Fruit fly (Drosophila melanogaster) whole organism, embryonic: ENCODE results near the gene Klp10A.

Experiments used
- Aef1 ChIP-seq: fragments of 200-800 bp; sonication (Bioruptor generic); IDR thresholded peaks from 3 replicates; pipeline ENCODE4 v1.3.6; 2022; ENCODE audit warnings: missing biosample characterization, missing genetic modification characterization
- Bteb2 ChIP-seq: fragments of 200-800 bp; sonication (Bioruptor generic); optimal IDR thresholded peaks from 2 replicates; lab custom pipeline; 2016; ENCODE audit warnings: missing biosample characterization, missing genetic modification characterization
- CG1024 ChIP-seq: fragments of 200-800 bp; sonication (Bioruptor generic); IDR thresholded peaks from 2 replicates; pipeline ENCODE4 v1.3.6; 2022; ENCODE audit warnings: missing biosample characterization, missing genetic modification characterization
- CG10267 ChIP-seq: fragments of 200-800 bp; sonication (Bioruptor generic); optimal IDR thresholded peaks from 2 replicates; lab custom pipeline; 2018; ENCODE audit warnings: missing biosample characterization, mild to moderate bottlenecking, missing genetic modification characterization, moderate library complexity
- CG10565 ChIP-seq: fragments of 200-800 bp; sonication (Bioruptor generic); optimal IDR thresholded peaks from 3 replicates; lab custom pipeline; 2016; ENCODE audit warnings: missing biosample characterization, mild to moderate bottlenecking, missing genetic modification characterization
- CG10959 ChIP-seq: fragments of 200-800 bp; sonication (Bioruptor generic); IDR thresholded peaks from 2 replicates; pipeline ENCODE4 v1.3.6; 2022; ENCODE audit warnings: missing biosample characterization, missing genetic modification characterization
- CG12219 ChIP-seq: fragments of 200-800 bp; sonication (Bioruptor generic); optimal IDR thresholded peaks from 3 replicates; lab custom pipeline; 2018; ENCODE audit warnings: missing biosample characterization, mild to moderate bottlenecking, missing genetic modification characterization
- CG13296 ChIP-seq: fragments of 200-800 bp; sonication (Bioruptor generic); optimal IDR thresholded peaks from 3 replicates; lab custom pipeline; 2018; ENCODE audit warnings: missing biosample characterization, mild to moderate bottlenecking, missing genetic modification characterization
- CG1832 ChIP-seq: fragments of 200-800 bp; sonication (Bioruptor generic); optimal IDR thresholded peaks from 2 replicates; lab custom pipeline; 2017; ENCODE audit warnings: missing biosample characterization, mild to moderate bottlenecking, missing genetic modification characterization, inconsistent platforms
- CG18476 ChIP-seq: fragments of 200-800 bp; sonication (Bioruptor generic); optimal IDR thresholded peaks from 2 replicates; lab custom pipeline; 2016; ENCODE audit warnings: missing biosample characterization, mild to moderate bottlenecking, missing genetic modification characterization
- CG18619 ChIP-seq: fragments of 200-800 bp; sonication (Bioruptor generic); optimal IDR thresholded peaks from 3 replicates; lab custom pipeline; 2017; ENCODE audit warnings: missing biosample characterization, mild to moderate bottlenecking, missing genetic modification characterization
- CG3065 ChIP-seq: fragments of 200-800 bp; sonication (Bioruptor generic); optimal IDR thresholded peaks from 2 replicates; lab custom pipeline; 2016; ENCODE audit warnings: missing biosample characterization, missing genetic modification characterization
- CG31224 ChIP-seq: fragments of 200-800 bp; sonication (Bioruptor generic); IDR thresholded peaks from 2 replicates; pipeline ENCODE4 v1.3.6; 2022; ENCODE audit warnings: missing biosample characterization, missing genetic modification characterization
- CG3281 ChIP-seq: fragments of 200-800 bp; sonication (Bioruptor generic); optimal IDR thresholded peaks from 3 replicates; lab custom pipeline; 2017; ENCODE audit warnings: missing biosample characterization, mild to moderate bottlenecking, missing genetic modification characterization
- CG34224 ChIP-seq: fragments of 200-800 bp; sonication (Bioruptor generic); IDR thresholded peaks from 3 replicates; pipeline ENCODE4 v1.3.6; 2022; ENCODE audit warnings: missing biosample characterization, missing genetic modification characterization; ENCODE audit not compliant: partially characterized antibody
- CG4424 ChIP-seq: fragments of 200-800 bp; sonication (Bioruptor generic); optimal IDR thresholded peaks from 3 replicates; lab custom pipeline; 2016; ENCODE audit warnings: missing biosample characterization, missing genetic modification characterization
- CG5180 ChIP-seq: fragments of 200-800 bp; sonication (Bioruptor generic); optimal IDR thresholded peaks from 3 replicates; lab custom pipeline; 2017; ENCODE audit warnings: missing biosample characterization, missing genetic modification characterization, mild to moderate bottlenecking, moderate library complexity, missing genetic modification reagents
- CG9437 ChIP-seq: fragments of 200-800 bp; sonication (Bioruptor generic); optimal IDR thresholded peaks from 2 replicates; lab custom pipeline; 2018; ENCODE audit warnings: missing biosample characterization, mild to moderate bottlenecking, missing genetic modification characterization
- CG9817 ChIP-seq: fragments of 200-800 bp; sonication (Bioruptor generic); optimal IDR thresholded peaks from 2 replicates; lab custom pipeline; 2018; ENCODE audit warnings: missing biosample characterization, mild to moderate bottlenecking, missing genetic modification characterization, moderate library complexity
- Lhr ChIP-seq: fragments of 200-800 bp; sonication (Bioruptor generic); optimal IDR thresholded peaks from 3 replicates; lab custom pipeline; 2017; ENCODE audit warnings: mild to moderate bottlenecking, missing biosample characterization, missing genetic modification reagents, missing genetic modification characterization
- Meics ChIP-seq: fragments of 200-800 bp; sonication (Bioruptor generic); optimal IDR thresholded peaks from 2 replicates; lab custom pipeline; 2017; ENCODE audit warnings: missing biosample characterization, mild to moderate bottlenecking, missing genetic modification characterization
- NFAT ChIP-seq: fragments of 200-800 bp; sonication (Bioruptor generic); IDR thresholded peaks from 2 replicates; pipeline ENCODE4 v1.3.6; 2022; ENCODE audit warnings: missing biosample characterization, missing genetic modification characterization
- Nf-YC ChIP-seq: fragments of 200-800 bp; optimal IDR thresholded peaks from 3 replicates; lab custom pipeline; 2019; ENCODE audit warnings: missing biosample characterization, mild to moderate bottlenecking, missing genetic modification characterization, moderate library complexity
- Ravus ChIP-seq: fragments of 200-800 bp; sonication (Bioruptor generic); IDR thresholded peaks from 2 replicates; pipeline ENCODE4 v1.3.6; 2022; ENCODE audit warnings: missing biosample characterization, missing genetic modification characterization
- Sry-β ChIP-seq: fragments of 200-800 bp; sonication (Bioruptor generic); optimal IDR thresholded peaks from 2 replicates; lab custom pipeline; 2018; ENCODE audit warnings: missing biosample characterization, mild to moderate bottlenecking, missing genetic modification characterization, moderate library complexity
- YL-1 ChIP-seq: fragments of 200-800 bp; sonication (Bioruptor generic); optimal IDR thresholded peaks from 3 replicates; lab custom pipeline; 2017; ENCODE audit warnings: missing biosample characterization, mild to moderate bottlenecking, missing genetic modification characterization
- amos ChIP-seq: fragments of 200-800 bp; sonication (Bioruptor generic); IDR thresholded peaks from 2 replicates; pipeline ENCODE4 v1.3.6; 2022; ENCODE audit warnings: missing biosample characterization, missing genetic modification characterization; ENCODE audit not compliant: partially characterized antibody
- chm ChIP-seq: fragments of 200-800 bp; sonication (Bioruptor generic); IDR thresholded peaks from 2 replicates; pipeline ENCODE4 v1.3.6; 2022; ENCODE audit warnings: missing biosample characterization, missing genetic modification characterization
- ci ChIP-seq: fragments of 200-800 bp; sonication (Bioruptor generic); IDR thresholded peaks from 3 replicates; pipeline ENCODE4 v1.3.6; 2022; ENCODE audit warnings: missing biosample characterization, missing genetic modification characterization
- dmrt11E ChIP-seq: fragments of 200-800 bp; sonication (Bioruptor generic); optimal IDR thresholded peaks from 3 replicates; lab custom pipeline; 2018; ENCODE audit warnings: missing biosample characterization, mild to moderate bottlenecking, missing genetic modification characterization, moderate library complexity
- hbn ChIP-seq: fragments of 200-800 bp; sonication (Bioruptor generic); IDR thresholded peaks from 2 replicates; pipeline ENCODE4 v1.3.6; 2022; ENCODE audit warnings: missing biosample characterization, missing genetic modification characterization; ENCODE audit not compliant: partially characterized antibody
- kay ChIP-seq: fragments of 200-800 bp; sonication (Bioruptor generic); optimal IDR thresholded peaks from 2 replicates; lab custom pipeline; 2016; ENCODE audit warnings: missing biosample characterization, missing genetic modification characterization
- lbe ChIP-seq: fragments of 200-800 bp; sonication (Bioruptor generic); optimal IDR thresholded peaks from 2 replicates; lab custom pipeline; 2016; ENCODE audit warnings: missing biosample characterization, mild to moderate bottlenecking, missing genetic modification characterization
- lmd ChIP-seq: fragments of 200-800 bp; sonication (Bioruptor generic); IDR thresholded peaks from 2 replicates; pipeline ENCODE4 v1.3.6; 2022; ENCODE audit warnings: missing biosample characterization, missing genetic modification characterization
- nmo ChIP-seq: fragments of 200-800 bp; sonication (Bioruptor generic); optimal IDR thresholded peaks from 2 replicates; lab custom pipeline; 2018; ENCODE audit warnings: missing biosample characterization, mild to moderate bottlenecking, missing genetic modification characterization, moderate library complexity
- nom ChIP-seq: fragments of 200-800 bp; sonication (Bioruptor generic); optimal IDR thresholded peaks from 2 replicates; lab custom pipeline; 2017; ENCODE audit warnings: missing biosample characterization, missing genetic modification characterization, mild to moderate bottlenecking, moderate library complexity, missing genetic modification reagents
- psq ChIP-seq: fragments of 200-800 bp; sonication (Bioruptor generic); optimal IDR thresholded peaks from 2 replicates; lab custom pipeline; 2017; ENCODE audit warnings: missing biosample characterization, missing genetic modification characterization
- pum ChIP-seq: fragments of 200-800 bp; sonication (Bioruptor generic); optimal IDR thresholded peaks from 2 replicates; lab custom pipeline; 2016; ENCODE audit warnings: missing biosample characterization, missing genetic modification characterization
- salm ChIP-seq: fragments of 200-800 bp; sonication (Bioruptor generic); optimal IDR thresholded peaks from 2 replicates; lab custom pipeline; 2018; ENCODE audit warnings: missing biosample characterization, mild to moderate bottlenecking, missing genetic modification characterization
- sens ChIP-seq: fragments of 200-800 bp; sonication (Bioruptor generic); peaks from one replicate; lab custom pipeline; 2016; ENCODE audit warnings: missing biosample characterization, missing genetic modification characterization
- seq ChIP-seq: fragments of 200-800 bp; sonication (Bioruptor generic); IDR thresholded peaks from 2 replicates; pipeline ENCODE4 v1.3.6; 2022; ENCODE audit warnings: missing biosample characterization, missing genetic modification characterization
- slp2 ChIP-seq: fragments of 200-800 bp; sonication (Bioruptor generic); optimal IDR thresholded peaks from 2 replicates; lab custom pipeline; 2016; ENCODE audit warnings: missing biosample characterization, missing genetic modification characterization
- stwl ChIP-seq: fragments of 200-800 bp; sonication (Bioruptor generic); optimal IDR thresholded peaks from 3 replicates; lab custom pipeline; 2018; ENCODE audit warnings: missing biosample characterization, mild to moderate bottlenecking, missing genetic modification characterization, moderate library complexity
- tgo ChIP-seq: fragments of 200-800 bp; sonication (Bioruptor generic); IDR thresholded peaks from 3 replicates; pipeline ENCODE4 v1.3.6; 2022; ENCODE audit warnings: missing biosample characterization, missing genetic modification characterization
- tin ChIP-seq: fragments of 200-800 bp; sonication (Bioruptor generic); optimal IDR thresholded peaks from 3 replicates; lab custom pipeline; 2016; ENCODE audit warnings: missing biosample characterization, missing genetic modification characterization
- tna ChIP-seq: fragments of 200-800 bp; sonication (Bioruptor generic); IDR thresholded peaks from 2 replicates; pipeline ENCODE4 v1.3.6; 2022; ENCODE audit warnings: missing biosample characterization, missing genetic modification characterization; ENCODE audit not compliant: partially characterized antibody
- unpg ChIP-seq: fragments of 200-800 bp; sonication (Bioruptor generic); optimal IDR thresholded peaks from 3 replicates; lab custom pipeline; 2018; ENCODE audit warnings: missing biosample characterization, mild to moderate bottlenecking, missing genetic modification characterization, moderate library complexity
- zf30C ChIP-seq: fragments of 200-800 bp; sonication (Bioruptor generic); optimal IDR thresholded peaks from 3 replicates; lab custom pipeline; 2018; ENCODE audit warnings: missing biosample characterization, mild to moderate bottlenecking, missing genetic modification characterization
- zfh2 ChIP-seq: fragments of 200-800 bp; sonication (Bioruptor generic); optimal IDR thresholded peaks from 2 replicates; lab custom pipeline; 2016; ENCODE audit warnings: missing biosample characterization, missing genetic modification characterization

Klp10A gene

dm6 chrX:11108148-11108844 is 28.6 kb downstream of the Klp10A start, which contains the start of gene Hsp60A (continued):
- TF ChIP-seq lbe (GFP tag; lab: Kevin White, UChicago) (peak; percentile 21), CG18476 (peak; percentile 65), chm (GFP tag; lab: Robert Waterston, UW) (no peak; the same call in 1 of the 2 replicates), salm (tag; lab: Kevin White, UChicago) (no peak), Nf-YC (tag; lab: Kevin White, UChicago) (peak; percentile 53), Bteb2 (no peak), unpg (GFP tag; lab: Kevin White, UChicago) (peak; percentile 60), tgo (GFP tag; lab: Robert Waterston, UW) (peak; percentile 42; the same call in 1 of the 3 replicates), stwl (tag; lab: Kevin White, UChicago) (peak; percentile 50), amos (peak; percentile 75), sens (peak; percentile 88), lmd (GFP tag; lab: Robert Waterston, UW) (peak; percentile 38; the same call in 1 of the 2 replicates), seq (GFP tag; lab: Robert Waterston, UW) (no peak), CG4424 (GFP tag; lab: Kevin White, UChicago) (peak; percentile 34), CG13296 (peak; percentile 36), CG1832 (GFP tag; lab: Kevin White, UChicago) (no peak), CG9437 (GFP tag; lab: Kevin White, UChicago) (peak; percentile 98), NFAT (GFP tag; lab: Robert Waterston, UW) (no peak), Meics (peak; percentile 33), kay (peak; percentile 15), Aef1 (0 out of 3 replicates have a peak, but pooled peaks have one; percentile 19), tin (GFP tag; lab: Kevin White, UChicago) (peak; percentile 68), nom (GFP tag; lab: Kevin White, UChicago) (no peak), dmrt11E (tag; lab: Kevin White, UChicago) (peak; percentile 33), Ravus (GFP tag; lab: Robert Waterston, UW) (no peak), ci (peak; percentile 72; the same call in 2 of the 3 replicates), CG12219 (GFP tag; lab: Kevin White, UChicago) (no peak), CG10267 (peak; percentile 58), tna (GFP tag; lab: Robert Waterston, UW) (peak; percentile 82), CG9817 (tag; lab: Kevin White, UChicago) (peak; percentile 56), zf30C (GFP tag; lab: Kevin White, UChicago) (no peak), Sry-β (no peak), zfh2 (GFP tag; lab: Kevin White, UChicago) (no peak), pum (no peak), hbn (peak; percentile 73), CG10565 (GFP tag; lab: Kevin White, UChicago) (no peak), Lhr (GFP tag; lab: Kevin White, UChicago) (peak; percentile 34), CG5180 (no peak), CG3281 (GFP tag; lab: Kevin White, UChicago) (peak; percentile 33), CG31224 (GFP tag; lab: Robert Waterston, UW) (no peak; the same call in 1 of the 2 replicates), CG3065 (GFP tag; lab: Kevin White, UChicago) (no peak), CG1024 (GFP tag; lab: Robert Waterston, UW) (no peak), YL-1 (GFP tag; lab: Kevin White, UChicago) (peak; percentile 6), CG18619 (GFP tag; lab: Kevin White, UChicago) (peak; percentile 17), psq (GFP tag; lab: Kevin White, UChicago) (no peak), CG10959 (GFP tag; lab: Robert Waterston, UW) (peak; percentile 32; the same call in 1 of the 2 replicates), slp2 (GFP tag; lab: Kevin White, UChicago) (no peak), nmo (GFP tag; lab: Kevin White, UChicago) (peak; percentile 75), CG34224 (GFP tag; lab: Robert Waterston, UW) (peak; percentile 89)
